Fruit fly (Drosophila melanogaster) whole organism, embryonic: ENCODE measurements around the gene CG11970.

ENCODE experiments used
- CG10209 ChIP-seq: fragments of 200-800 bp; sonication (Bioruptor generic); optimal IDR thresholded peaks from 3 replicates; lab custom pipeline; 2017; ENCODE audit warnings: missing biosample characterization, mild to moderate bottlenecking, missing genetic modification characterization, missing genetic modification reagents
- CG10321 ChIP-seq: fragments of 200-800 bp; sonication (Bioruptor generic); IDR thresholded peaks from 2 replicates; pipeline ENCODE4 v1.3.6; 2022; ENCODE audit warnings: missing biosample characterization, missing genetic modification characterization
- CG10979 ChIP-seq: fragments of 200-800 bp; sonication (Bioruptor generic); optimal IDR thresholded peaks from 2 replicates; lab custom pipeline; 2018; ENCODE audit warnings: missing biosample characterization, mild to moderate bottlenecking, missing genetic modification characterization, moderate library complexity
- CG11398 ChIP-seq: fragments of 200-800 bp; sonication (Bioruptor generic); optimal IDR thresholded peaks from 2 replicates; lab custom pipeline; 2016; ENCODE audit warnings: missing biosample characterization, missing genetic modification characterization
- CG12744 ChIP-seq: fragments of 200-800 bp; sonication (Bioruptor generic); optimal IDR thresholded peaks from 2 replicates; lab custom pipeline; 2016; ENCODE audit warnings: missing biosample characterization, missing genetic modification characterization
- CG13287 ChIP-seq: fragments of 200-800 bp; sonication (Bioruptor generic); IDR thresholded peaks from 2 replicates; pipeline ENCODE4 v1.3.6; 2022; ENCODE audit warnings: missing biosample characterization, missing genetic modification characterization; ENCODE audit not compliant: partially characterized antibody
- CG13424 ChIP-seq: fragments of 200-800 bp; sonication (Bioruptor generic); optimal IDR thresholded peaks from 2 replicates; lab custom pipeline; 2019; ENCODE audit warnings: missing biosample characterization, mild to moderate bottlenecking, missing genetic modification characterization, moderate library complexity
- CG13624 ChIP-seq: fragments of 200-800 bp; sonication (Bioruptor generic); optimal IDR thresholded peaks from 2 replicates; lab custom pipeline; 2016; ENCODE audit warnings: missing biosample characterization, missing genetic modification characterization
- CG14965 ChIP-seq: fragments of 200-800 bp; sonication (Bioruptor generic); optimal IDR thresholded peaks from 2 replicates; lab custom pipeline; 2016; ENCODE audit warnings: missing biosample characterization, missing genetic modification characterization, borderline replicate concordance
- CG1647 ChIP-seq: fragments of 200-800 bp; sonication (Bioruptor generic); optimal IDR thresholded peaks from 3 replicates; lab custom pipeline; 2016; ENCODE audit warnings: missing biosample characterization, missing genetic modification characterization
- CG17328 ChIP-seq: fragments of 200-800 bp; sonication (Bioruptor generic); IDR thresholded peaks from 2 replicates; pipeline ENCODE4 v1.3.6; 2022; ENCODE audit warnings: missing biosample characterization, missing genetic modification characterization
- CG1792 ChIP-seq: fragments of 200-800 bp; sonication (Bioruptor generic); optimal IDR thresholded peaks from 2 replicates; lab custom pipeline; 2016; ENCODE audit warnings: missing biosample characterization, missing genetic modification characterization
- CG18764 ChIP-seq: fragments of 200-800 bp; sonication (Bioruptor generic); optimal IDR thresholded peaks from 3 replicates; lab custom pipeline; 2016; ENCODE audit warnings: missing biosample characterization, missing genetic modification characterization
- CG2199 ChIP-seq: fragments of 200-800 bp; sonication (Bioruptor generic); IDR thresholded peaks from 3 replicates; pipeline ENCODE4 v1.3.6; 2022; ENCODE audit warnings: missing biosample characterization, missing genetic modification characterization
- CG3065 ChIP-seq: fragments of 200-800 bp; sonication (Bioruptor generic); optimal IDR thresholded peaks from 2 replicates; lab custom pipeline; 2016; ENCODE audit warnings: missing biosample characterization, missing genetic modification characterization
- CG31388 ChIP-seq: fragments of 200-800 bp; sonication (Bioruptor generic); optimal IDR thresholded peaks from 2 replicates; lab custom pipeline; 2016; ENCODE audit warnings: missing biosample characterization, missing genetic modification characterization
- CG31441 ChIP-seq: fragments of 200-800 bp; sonication (Bioruptor generic); IDR thresholded peaks from 2 replicates; pipeline ENCODE4 v1.3.6; 2022; ENCODE audit warnings: missing biosample characterization, missing genetic modification characterization
- CG3407 ChIP-seq: fragments of 200-800 bp; sonication (Bioruptor generic); optimal IDR thresholded peaks from 2 replicates; lab custom pipeline; 2018; ENCODE audit warnings: missing biosample characterization, mild to moderate bottlenecking, missing genetic modification characterization
- Doc3 ChIP-seq: fragments of 200-800 bp; sonication (Bioruptor generic); IDR thresholded peaks from 3 replicates; pipeline ENCODE4 v1.3.6; 2022; ENCODE audit warnings: missing biosample characterization, missing genetic modification characterization; ENCODE audit not compliant: partially characterized antibody
- Ets97D ChIP-seq: fragments of 200-800 bp; sonication (Bioruptor generic); optimal IDR thresholded peaks from 3 replicates; lab custom pipeline; 2016; ENCODE audit warnings: missing biosample characterization, missing genetic modification characterization
- HmgD ChIP-seq: fragments of 200-800 bp; sonication (Bioruptor generic); optimal IDR thresholded peaks from 3 replicates; lab custom pipeline; 2016; ENCODE audit warnings: missing biosample characterization, missing genetic modification characterization
- Hmx ChIP-seq: fragments of 200-800 bp; sonication (Bioruptor generic); optimal IDR thresholded peaks from 2 replicates; lab custom pipeline; 2016; ENCODE audit warnings: missing biosample characterization, missing genetic modification characterization
- MBD-R2 ChIP-seq: fragments of 200-800 bp; sonication (Bioruptor generic); IDR thresholded peaks from 2 replicates; pipeline ENCODE4 v1.3.6; 2022; ENCODE audit warnings: missing biosample characterization, missing genetic modification characterization
- NK7.1 ChIP-seq: fragments of 200-800 bp; sonication (Bioruptor generic); optimal IDR thresholded peaks from 3 replicates; lab custom pipeline; 2016; ENCODE audit warnings: missing biosample characterization, missing genetic modification characterization
- Poxn ChIP-seq: fragments of 200-800 bp; sonication (Bioruptor generic); IDR thresholded peaks from 2 replicates; pipeline ENCODE4 v1.3.6; 2022; ENCODE audit warnings: missing biosample characterization, missing genetic modification characterization
- Ravus ChIP-seq: fragments of 200-800 bp; sonication (Bioruptor generic); IDR thresholded peaks from 2 replicates; pipeline ENCODE4 v1.3.6; 2022; ENCODE audit warnings: missing biosample characterization, missing genetic modification characterization
- Rfx ChIP-seq: fragments of 200-800 bp; sonication (Bioruptor generic); IDR thresholded peaks from 2 replicates; pipeline ENCODE4 v1.3.6; 2022; ENCODE audit warnings: missing biosample characterization, missing genetic modification characterization
- Sry-δ ChIP-seq: fragments of 200-800 bp; sonication (Bioruptor generic); optimal IDR thresholded peaks from 2 replicates; lab custom pipeline; 2016; ENCODE audit warnings: missing biosample characterization, missing genetic modification characterization
- abd-A ChIP-seq: fragments of 200-800 bp; sonication (Bioruptor generic); optimal IDR thresholded peaks from 3 replicates; lab custom pipeline; 2019; ENCODE audit warnings: missing biosample characterization, mild to moderate bottlenecking, missing genetic modification characterization, moderate library complexity
- aop ChIP-seq: fragments of 200-800 bp; sonication (Bioruptor generic); IDR thresholded peaks from 2 replicates; pipeline ENCODE4 v1.3.6; 2022; ENCODE audit warnings: missing biosample characterization, missing genetic modification characterization
- bsh ChIP-seq, 2 experiments: fragments of 200-800 bp; sonication (Bioruptor generic); optimal IDR thresholded peaks; 2 replicates each; lab custom pipeline; 2017 to 2018; ENCODE audit warnings: mild to moderate bottlenecking in 2 of 2, missing biosample characterization in 2 of 2, missing genetic modification characterization in 2 of 2, moderate library complexity in 1 of 2
- corto ChIP-seq: fragments of 200-800 bp; sonication (Bioruptor generic); optimal IDR thresholded peaks from 2 replicates; lab custom pipeline; 2016; ENCODE audit warnings: missing biosample characterization, mild to moderate bottlenecking, missing genetic modification characterization, moderate library complexity
- dimm ChIP-seq: fragments of 200-800 bp; sonication (Bioruptor generic); IDR thresholded peaks from 2 replicates; pipeline ENCODE4 v1.3.6; 2022; ENCODE audit warnings: missing biosample characterization, missing genetic modification characterization
- emc ChIP-seq: fragments of 200-800 bp; sonication (Bioruptor generic); optimal IDR thresholded peaks from 2 replicates; lab custom pipeline; 2016; ENCODE audit warnings: missing biosample characterization, missing genetic modification characterization
- fu2 ChIP-seq: fragments of 200-800 bp; sonication (Bioruptor generic); optimal IDR thresholded peaks from 2 replicates; lab custom pipeline; 2016; ENCODE audit warnings: missing biosample characterization, missing genetic modification characterization
- hbn ChIP-seq: fragments of 200-800 bp; sonication (Bioruptor generic); IDR thresholded peaks from 2 replicates; pipeline ENCODE4 v1.3.6; 2022; ENCODE audit warnings: missing biosample characterization, missing genetic modification characterization; ENCODE audit not compliant: partially characterized antibody
- hkb ChIP-seq, 2 experiments: fragments of 200-800 bp in 1 of 2; fragments of >200 bp in 1 of 2; sonication (Bioruptor generic) in 1 of 2; IDR thresholded peaks in 1 of 2; optimal IDR thresholded peaks in 1 of 2; 2 replicates each; pipeline versions ENCODE4 v1.3.6 to Lab custom; 2017 to 2022; ENCODE audit warnings: missing biosample characterization in 1 of 2, missing genetic modification characterization in 1 of 2
- jing ChIP-seq: fragments of 200-800 bp; sonication (Bioruptor generic); optimal IDR thresholded peaks from 2 replicates; lab custom pipeline; 2018; ENCODE audit warnings: missing biosample characterization, mild to moderate bottlenecking, missing genetic modification characterization
- lab ChIP-seq: fragments of 200-800 bp; sonication (Bioruptor generic); optimal IDR thresholded peaks from 3 replicates; lab custom pipeline; 2017; ENCODE audit warnings: missing biosample characterization, missing genetic modification characterization, mild to moderate bottlenecking, moderate library complexity, missing genetic modification reagents
- nau ChIP-seq: fragments of 200-800 bp; sonication (Bioruptor generic); optimal IDR thresholded peaks from 3 replicates; lab custom pipeline; 2017; ENCODE audit warnings: missing biosample characterization, mild to moderate bottlenecking, missing genetic modification characterization, missing genetic modification reagents
- nmo ChIP-seq: fragments of 200-800 bp; sonication (Bioruptor generic); optimal IDR thresholded peaks from 2 replicates; lab custom pipeline; 2018; ENCODE audit warnings: missing biosample characterization, mild to moderate bottlenecking, missing genetic modification characterization, moderate library complexity
- p53 ChIP-seq: fragments of 200-800 bp; sonication (Bioruptor generic); optimal IDR thresholded peaks from 2 replicates; lab custom pipeline; 2016; ENCODE audit warnings: missing biosample characterization, missing genetic modification characterization
- pzg ChIP-seq: fragments of 200-800 bp; sonication (Bioruptor generic); optimal IDR thresholded peaks from 3 replicates; lab custom pipeline; 2018; ENCODE audit warnings: missing biosample characterization, mild to moderate bottlenecking, missing genetic modification characterization, moderate library complexity
- sens ChIP-seq: fragments of 200-800 bp; sonication (Bioruptor generic); peaks from one replicate; lab custom pipeline; 2016; ENCODE audit warnings: missing biosample characterization, missing genetic modification characterization
- tgo ChIP-seq: fragments of 200-800 bp; sonication (Bioruptor generic); IDR thresholded peaks from 3 replicates; pipeline ENCODE4 v1.3.6; 2022; ENCODE audit warnings: missing biosample characterization, missing genetic modification characterization
- unc-4 ChIP-seq: fragments of 200-800 bp; sonication (Bioruptor generic); IDR thresholded peaks from 2 replicates; pipeline ENCODE4 v1.3.6; 2022; ENCODE audit warnings: missing biosample characterization, missing genetic modification characterization; ENCODE audit not compliant: partially characterized antibody
- vvl ChIP-seq: fragments of 200-800 bp; sonication (Bioruptor generic); IDR thresholded peaks from 2 replicates; pipeline ENCODE4 v1.3.6; 2022; ENCODE audit warnings: missing biosample characterization, missing genetic modification characterization
- wor ChIP-seq: fragments of 200-800 bp; sonication (Bioruptor generic); IDR thresholded peaks from 2 replicates; pipeline ENCODE4 v1.3.6; 2022; ENCODE audit warnings: missing biosample characterization, missing genetic modification characterization
- yki ChIP-seq: fragments of >200 bp; optimal IDR thresholded peaks from 3 replicates; lab custom pipeline; 2018
- zfh2 ChIP-seq: fragments of 200-800 bp; sonication (Bioruptor generic); optimal IDR thresholded peaks from 2 replicates; lab custom pipeline; 2016; ENCODE audit warnings: missing biosample characterization, missing genetic modification characterization

Gene CG11970

DNA sequence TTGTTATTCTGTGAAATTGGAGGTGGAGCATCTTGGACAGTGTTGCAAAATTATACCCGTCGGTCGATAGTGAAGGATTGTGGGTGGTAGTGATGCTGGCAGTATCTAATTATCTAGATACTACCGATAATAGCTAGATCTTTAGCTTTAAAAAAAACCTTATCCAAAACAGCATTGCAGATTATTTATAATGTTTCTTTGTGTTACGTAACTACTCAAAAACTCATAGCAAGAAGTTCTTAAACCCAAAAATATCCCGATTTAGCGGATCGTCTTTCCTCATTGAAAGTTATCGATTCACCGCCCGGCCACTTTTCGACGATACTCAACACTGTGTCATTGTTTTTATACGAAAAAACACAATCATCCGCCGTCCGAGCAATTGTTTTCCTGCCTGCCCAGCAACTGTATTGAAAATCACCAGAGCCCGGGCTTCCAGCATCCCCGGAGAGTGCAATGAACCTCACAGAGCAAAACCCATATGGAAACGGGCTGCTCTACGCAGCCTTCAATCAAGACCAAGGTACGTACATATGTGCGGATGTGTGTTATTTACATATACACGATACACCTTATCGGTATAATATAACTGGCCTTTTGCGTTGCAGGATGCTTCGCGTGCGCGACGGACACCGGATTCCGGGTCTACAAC is 8.5 kb downstream of the CG11970 start, which contains the start of gene CG11975 (continued):
- TF ChIP-seq unc-4 (GFP tag; lab: Robert Waterston, UW) (peak; percentile 77), Sry-δ (GFP tag; lab: Kevin White, UChicago) (peak; percentile 96), NK7.1 (peak; percentile 64), Ets97D (peak; percentile 82), Doc3 (peak; percentile 66; the same call in 2 of the 3 replicates), wor (GFP tag; lab: Robert Waterston, UW) (peak; percentile 36; the same call in 1 of the 2 replicates), CG10979 (peak; percentile 57), CG17328 (GFP tag; lab: Robert Waterston, UW) (no peak; the same call in 1 of the 2 replicates), CG3407 (no peak), hkb (optimal IDR thresholded peaks at IDR 0.05; lab: Kevin White, UChicago) (peak; percentile 77), hkb (GFP tag; IDR thresholded peaks at IDR 0.05; lab: Robert Waterston, UW) (no peak), nau (no peak), CG1647 (GFP tag; lab: Kevin White, UChicago) (peak; percentile 65), CG13624 (GFP tag; lab: Kevin White, UChicago) (peak; percentile 93), fu2 (GFP tag; lab: Kevin White, UChicago) (peak; percentile 85), CG14965 (peak; percentile 6), vvl (GFP tag; lab: Robert Waterston, UW) (peak; percentile 61), CG31388 (peak; percentile 14), CG2199 (GFP tag; lab: Robert Waterston, UW) (no peak), aop (GFP tag; lab: Robert Waterston, UW) (no peak), Ravus (GFP tag; lab: Robert Waterston, UW) (no peak), MBD-R2 (GFP tag; lab: Robert Waterston, UW) (peak; percentile 89), CG12744 (GFP tag; lab: Kevin White, UChicago) (peak; percentile 75), CG13424 (tag; lab: Kevin White, UChicago) (peak; percentile 69), CG10209 (GFP tag; lab: Kevin White, UChicago) (peak; percentile 47), Poxn (GFP tag; lab: Robert Waterston, UW) (0 out of 2 replicates have a peak, but pooled peaks have one; percentile 21), zfh2 (GFP tag; lab: Kevin White, UChicago) (peak; percentile 90), tgo (GFP tag; lab: Robert Waterston, UW) (peak; percentile 86), CG1792 (GFP tag; lab: Kevin White, UChicago) (peak; percentile 68), CG11398 (GFP tag; lab: Kevin White, UChicago) (peak; percentile 60), CG3065 (GFP tag; lab: Kevin White, UChicago) (peak; percentile 66), corto (GFP tag; lab: Kevin White, UChicago) (no peak), HmgD (peak; percentile 91), nmo (peak; percentile 86), CG18764 (GFP tag; lab: Kevin White, UChicago) (peak; percentile 62), bsh (GFP tag; optimal IDR thresholded peaks at IDR 0.05; lab: Kevin White, UChicago) (peak in 1 of 2 experiments; percentile 50), p53 (GFP tag; lab: Kevin White, UChicago) (peak; percentile 31), Hmx (GFP tag; lab: Kevin White, UChicago) (no peak), yki (lab: Kevin White, UChicago) (no peak), abd-A (no peak), Rfx (peak; percentile 84), pzg (peak; percentile 78), sens (GFP tag; lab: Kevin White, UChicago) (peak; percentile 98), emc (peak; percentile 36), CG31441 (GFP tag; lab: Robert Waterston, UW) (no peak), lab (GFP tag; lab: Kevin White, UChicago) (peak; percentile 87), dimm (GFP tag; lab: Robert Waterston, UW) (no peak), CG10321 (GFP tag; lab: Robert Waterston, UW) (no peak), jing (no peak), hbn (GFP tag; lab: Robert Waterston, UW) (peak; percentile 52; the same call in 1 of the 2 replicates), CG13287 (peak; percentile 84)
